Fruit fly (Drosophila melanogaster) Kc167 (cell line): ENCODE results near the gene lbe.

ENCODE experiments used
- Sin3A ChIP-seq: fragments of >200 bp; optimal IDR thresholded peaks from 2 replicates; lab custom pipeline; 2018; ENCODE audit warnings: missing external identifiers
- h ChIP-seq: fragments of >200 bp; optimal IDR thresholded peaks from 3 replicates; lab custom pipeline; 2018; ENCODE audit warnings: missing external identifiers
- insv ChIP-seq: fragments of >200 bp; optimal IDR thresholded peaks from 3 replicates; lab custom pipeline; 2018; ENCODE audit warnings: missing external identifiers
- psq ChIP-seq: fragments of >200 bp; optimal IDR thresholded peaks from 2 replicates; lab custom pipeline; 2017; ENCODE audit warnings: missing external identifiers
- ttk ChIP-seq: sonication (Bioruptor generic); optimal IDR thresholded peaks from 2 replicates; lab custom pipeline; 2017; ENCODE audit warnings: missing external identifiers

dm6 chr3R:21403435-21403834 lies 42.9 kb downstream of the lbe start, which contains the start of gene CG7907:
- TF ChIP-seq h (lab: Kevin White, UChicago) (no peak), psq (lab: Kevin White, UChicago) (no peak), Sin3A (lab: Kevin White, UChicago) (no peak), insv (lab: Kevin White, UChicago) (no peak), ttk (lab: Kevin White, UChicago) (no peak)
